Worm (Caenorhabditis elegans): ENCODE measurements around the gene pqn-76.

DNA sequence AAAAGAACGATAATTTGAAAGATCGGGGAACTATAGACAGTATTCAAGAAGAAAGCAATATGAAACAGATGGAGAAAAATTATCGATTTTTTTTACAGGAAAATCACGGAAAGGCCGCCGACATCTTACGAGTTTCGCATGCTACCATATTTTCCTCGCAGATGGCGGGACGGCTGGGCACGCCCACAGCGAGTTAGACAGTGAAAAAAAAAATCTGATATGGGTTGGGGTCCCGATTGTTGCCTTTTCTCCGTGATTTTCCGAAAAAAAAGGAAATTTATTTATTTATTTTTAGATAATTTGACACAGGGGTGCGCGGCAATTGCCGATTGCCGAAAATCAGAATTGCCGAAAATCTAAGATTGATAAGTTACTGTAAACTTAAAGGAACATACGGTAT lies 24.1 kb upstream of the pqn-76 start:
- TF ChIP-seq nhr-23 (tag; optimal IDR thresholded peaks at IDR 0.05) (no peak), alr-1 (tag; optimal IDR thresholded peaks at IDR 0.05) (no peak), lsy-2 (tag; optimal IDR thresholded peaks at IDR 0.05) (no peak), ceh-82 (tag; optimal IDR thresholded peaks at IDR 0.05) (no peak), ztf-11 (tag; optimal IDR thresholded peaks at IDR 0.05) (no peak), F13H6.1 (tag; optimal IDR thresholded peaks at IDR 0.05) (no peak), zag-1 (tag; optimal IDR thresholded peaks at IDR 0.05) (no peak), nhr-12 (tag; optimal IDR thresholded peaks at IDR 0.05) (no peak), ama-1 (optimal IDR thresholded peaks at IDR 0.05) (no peak), ceh-16 (tag; optimal IDR thresholded peaks at IDR 0.05) (no peak), nhr-11 (tag; optimal IDR thresholded peaks at IDR 0.05) (no peak), lin-11 (tag; optimal IDR thresholded peaks at IDR 0.05) (no peak), unc-62 (GFP tag; optimal IDR thresholded peaks at IDR 0.05) (no peak)

All from whole organism, L2 larva.